Fruit fly (Drosophila melanogaster): Measurements from ENCODE around the gene Hel89B.

The Hel89B gene

dm6 chr3R:16025587-16026223 is 52.6 kb downstream of the Hel89B start, which contains the start of gene pnr (continued):
- TF ChIP-seq CG30431 (GFP tag; optimal IDR thresholded peaks at IDR 0.05) = no peak
- no peak for TF ChIP-seq CG3726 (GFP tag; IDR thresholded peaks at IDR 0.05)
- TF ChIP-seq danr (GFP tag; IDR thresholded peaks at IDR 0.05) = no peak
- no peak for TF ChIP-seq az2 (GFP tag; optimal IDR thresholded peaks at IDR 0.05)
- TF ChIP-seq Myb (GFP tag; optimal IDR thresholded peaks at IDR 0.05) = no peak
- TF ChIP-seq Dfd (GFP tag; optimal IDR thresholded peaks at IDR 0.05) = no peak
- no peak for TF ChIP-seq gsb (GFP tag; IDR thresholded peaks at IDR 0.05)
- TF ChIP-seq Oaz (GFP tag; IDR thresholded peaks at IDR 0.05) = no peak
- peak; percentile 99 for TF ChIP-seq cg (GFP tag; optimal IDR thresholded peaks at IDR 0.05)
- no peak for TF ChIP-seq CG15011 (GFP tag; optimal IDR thresholded peaks at IDR 0.05)
- no peak for TF ChIP-seq trh (GFP tag; optimal IDR thresholded peaks at IDR 0.05)
- TF ChIP-seq CG12219 (GFP tag; optimal IDR thresholded peaks at IDR 0.05) = peak; percentile 20
- peak; percentile 46; the same call in 2 of the 3 replicates for TF ChIP-seq HLH4C (GFP tag; IDR thresholded peaks at IDR 0.05; ENCODE audit: partially characterized antibody)
- peak; percentile 27 for TF ChIP-seq twi (tag; optimal IDR thresholded peaks at IDR 0.05)
- TF ChIP-seq slou (GFP tag; optimal IDR thresholded peaks at IDR 0.05) = no peak
- no peak for TF ChIP-seq gem (tag; optimal IDR thresholded peaks at IDR 0.05)
- TF ChIP-seq sc (optimal IDR thresholded peaks at IDR 0.05) = no peak
- TF ChIP-seq sc (GFP tag; optimal IDR thresholded peaks at IDR 0.05) = no peak
- peak; percentile 58 for TF ChIP-seq Adf1 (GFP tag; IDR thresholded peaks at IDR 0.05)
- no peak for TF ChIP-seq dimm (GFP tag; IDR thresholded peaks at IDR 0.05)
- TF ChIP-seq Dad (GFP tag; optimal IDR thresholded peaks at IDR 0.05) = no peak
- 0 out of 2 replicates have a peak, but pooled peaks have one; percentile 12 for TF ChIP-seq CG3847 (GFP tag; IDR thresholded peaks at IDR 0.05)
- TF ChIP-seq CG18476 (GFP tag; optimal IDR thresholded peaks at IDR 0.05) = no peak
- TF ChIP-seq bcd (GFP tag; optimal IDR thresholded peaks at IDR 0.05) = no peak
- TF ChIP-seq CG2199 (GFP tag; IDR thresholded peaks at IDR 0.05) = no peak
- no peak for TF ChIP-seq CG16863 (GFP tag; optimal IDR thresholded peaks at IDR 0.05)
- no peak for TF ChIP-seq CG14965 (GFP tag; optimal IDR thresholded peaks at IDR 0.05; ENCODE audit: borderline replicate concordance)
- no peak for TF ChIP-seq CG12659 (GFP tag; optimal IDR thresholded peaks at IDR 0.05)
- TF ChIP-seq CG18599 (GFP tag; optimal IDR thresholded peaks at IDR 0.05) = no peak
- no peak for TF ChIP-seq yki (optimal IDR thresholded peaks at IDR 0.05)
- TF ChIP-seq Nf-YA (GFP tag; IDR thresholded peaks at IDR 0.05) = peak; percentile 95
- TF ChIP-seq B-H1 (GFP tag; IDR thresholded peaks at IDR 0.05) = no peak
- peak; percentile 64 for TF ChIP-seq phol (tag; optimal IDR thresholded peaks at IDR 0.05)
- TF ChIP-seq wor (GFP tag; IDR thresholded peaks at IDR 0.05) = no peak
- TF ChIP-seq crol (GFP tag; IDR thresholded peaks at IDR 0.05) = peak; percentile 21; the same call in 1 of the 2 replicates
- TF ChIP-seq ac (GFP tag; optimal IDR thresholded peaks at IDR 0.05) = no peak
- TF ChIP-seq bbx (GFP tag; IDR thresholded peaks at IDR 0.05; ENCODE audit: partially characterized antibody) = no peak
- TF ChIP-seq Mrtf (GFP tag; IDR thresholded peaks at IDR 0.05) = no peak
- TF ChIP-seq CG12155 (GFP tag; optimal IDR thresholded peaks at IDR 0.05) = no peak
- no peak for TF ChIP-seq CG10209 (GFP tag; optimal IDR thresholded peaks at IDR 0.05)
- no peak for TF ChIP-seq Dip3 (GFP tag; optimal IDR thresholded peaks at IDR 0.05)
- no peak for TF ChIP-seq CG9215 (GFP tag; IDR thresholded peaks at IDR 0.05)
- TF ChIP-seq CG11247 (GFP tag; IDR thresholded peaks at IDR 0.05) = no peak
- TF ChIP-seq disco-r (GFP tag; optimal IDR thresholded peaks at IDR 0.05) = no peak
- TF ChIP-seq CG6854 (GFP tag; optimal IDR thresholded peaks at IDR 0.05) = no peak
- no peak for TF ChIP-seq slp2 (GFP tag; optimal IDR thresholded peaks at IDR 0.05)
- no peak for TF ChIP-seq sug (tag; optimal IDR thresholded peaks at IDR 0.05)
- no peak for TF ChIP-seq org-1 (GFP tag; optimal IDR thresholded peaks at IDR 0.05)
- no peak for TF ChIP-seq jigr1 (GFP tag; IDR thresholded peaks at IDR 0.05)
- TF ChIP-seq CG1024 (GFP tag; IDR thresholded peaks at IDR 0.05) = no peak
- TF ChIP-seq onecut (GFP tag; IDR thresholded peaks at IDR 0.05) = peak; percentile 69
- TF ChIP-seq Dref (GFP tag; IDR thresholded peaks at IDR 0.05) = 0 out of 2 replicates have a peak, but pooled peaks have one; percentile 13
